Fruit fly (Drosophila melanogaster) whole organism, prepupa: Measurements from ENCODE around the gene Pp2B-14D.

Experiments used
- Blimp-1 ChIP-seq: fragments of 200-800 bp; sonication (Bioruptor generic); optimal IDR thresholded peaks from 3 replicates; lab custom pipeline; 2017; ENCODE audit warnings: missing biosample characterization, missing genetic modification characterization, mild to moderate bottlenecking, moderate library complexity, missing genetic modification reagents
- CG10669 ChIP-seq: fragments of 200-800 bp; sonication (Bioruptor generic); optimal IDR thresholded peaks from 3 replicates; lab custom pipeline; 2018; ENCODE audit warnings: missing biosample characterization, mild to moderate bottlenecking, missing genetic modification characterization, moderate library complexity
- CG11294 ChIP-seq: fragments of 200-800 bp; sonication (Bioruptor generic); IDR thresholded peaks from 2 replicates; pipeline ENCODE4 v1.3.6; 2022; ENCODE audit warnings: missing biosample characterization, missing genetic modification characterization
- CG11762 ChIP-seq: fragments of 200-800 bp; sonication (Bioruptor generic); optimal IDR thresholded peaks from 3 replicates; lab custom pipeline; 2016; ENCODE audit warnings: missing biosample characterization, missing genetic modification characterization; ENCODE audit not compliant: insufficient read depth
- CG11902 ChIP-seq: fragments of 200-800 bp; sonication (Bioruptor generic); optimal IDR thresholded peaks from 3 replicates; lab custom pipeline; 2016; ENCODE audit warnings: missing biosample characterization, missing genetic modification characterization
- CG15336 ChIP-seq: fragments of 200-800 bp; sonication (Bioruptor generic); IDR thresholded peaks from 2 replicates; pipeline ENCODE4 v1.3.6; 2022; ENCODE audit warnings: missing biosample characterization, missing genetic modification characterization
- CG16779 ChIP-seq: fragments of 200-800 bp; sonication (Bioruptor generic); optimal IDR thresholded peaks from 3 replicates; lab custom pipeline; 2017; ENCODE audit warnings: missing biosample characterization, mild to moderate bottlenecking, missing genetic modification characterization
- CG3032 ChIP-seq: fragments of 200-800 bp; optimal IDR thresholded peaks from 2 replicates; lab custom pipeline; 2019; ENCODE audit warnings: missing biosample characterization, mild to moderate bottlenecking, missing genetic modification characterization, moderate library complexity
- CG31627 ChIP-seq: fragments of 200-800 bp; sonication (Bioruptor generic); optimal IDR thresholded peaks from 3 replicates; lab custom pipeline; 2016; ENCODE audit warnings: missing biosample characterization, missing genetic modification characterization
- CG32006 ChIP-seq: fragments of 200-800 bp; sonication (Bioruptor generic); optimal IDR thresholded peaks from 3 replicates; lab custom pipeline; 2017; ENCODE audit warnings: missing biosample characterization, mild to moderate bottlenecking, missing genetic modification characterization
- CG34406 ChIP-seq: fragments of 200-800 bp; sonication (Bioruptor generic); optimal IDR thresholded peaks from 3 replicates; lab custom pipeline; 2016; ENCODE audit warnings: missing biosample characterization, missing genetic modification characterization
- CG3919 ChIP-seq: fragments of 200-800 bp; sonication (Bioruptor generic); optimal IDR thresholded peaks from 3 replicates; lab custom pipeline; 2016; ENCODE audit warnings: missing biosample characterization, missing genetic modification characterization
- CG4318 ChIP-seq: fragments of 200-800 bp; sonication (Bioruptor generic); optimal IDR thresholded peaks from 3 replicates; lab custom pipeline; 2017; ENCODE audit warnings: missing biosample characterization, mild to moderate bottlenecking, missing genetic modification characterization
- CG6163 ChIP-seq: fragments of 200-800 bp; sonication (Bioruptor generic); IDR thresholded peaks from 3 replicates; pipeline ENCODE4 v1.3.6; 2022; ENCODE audit warnings: missing biosample characterization, missing genetic modification characterization
- CG6276 ChIP-seq: fragments of 200-800 bp; sonication (Bioruptor generic); optimal IDR thresholded peaks from 2 replicates; lab custom pipeline; 2017; ENCODE audit warnings: missing biosample characterization, mild to moderate bottlenecking, missing genetic modification characterization
- CG6792 ChIP-seq: fragments of 200-800 bp; sonication (Bioruptor generic); optimal IDR thresholded peaks from 3 replicates; lab custom pipeline; 2016; ENCODE audit warnings: missing biosample characterization, missing genetic modification characterization
- CG6808 ChIP-seq: fragments of 200-800 bp; sonication (Bioruptor generic); optimal IDR thresholded peaks from 3 replicates; lab custom pipeline; 2017; ENCODE audit warnings: missing biosample characterization, missing genetic modification characterization, mild to moderate bottlenecking, moderate library complexity, missing genetic modification reagents
- CG6854 ChIP-seq: fragments of 200-800 bp; sonication (Bioruptor generic); optimal IDR thresholded peaks from 2 replicates; lab custom pipeline; 2017; ENCODE audit warnings: missing biosample characterization, mild to moderate bottlenecking, missing genetic modification characterization
- CG7368 ChIP-seq: fragments of 200-800 bp; sonication (Bioruptor generic); optimal IDR thresholded peaks from 3 replicates; lab custom pipeline; 2016; ENCODE audit warnings: missing biosample characterization, missing genetic modification characterization
- CG8319 ChIP-seq: fragments of 200-800 bp; sonication (Bioruptor generic); optimal IDR thresholded peaks from 3 replicates; lab custom pipeline; 2016; ENCODE audit warnings: missing biosample characterization, missing genetic modification characterization
- CG8632 ChIP-seq: fragments of 200-800 bp; sonication (Bioruptor generic); optimal IDR thresholded peaks from 3 replicates; lab custom pipeline; 2016; ENCODE audit warnings: missing biosample characterization, missing genetic modification characterization
- Eip75B ChIP-seq: fragments of 200-800 bp; sonication (Bioruptor generic); optimal IDR thresholded peaks from 3 replicates; lab custom pipeline; 2016; ENCODE audit warnings: missing biosample characterization, missing genetic modification characterization
- Eip78C ChIP-seq: fragments of 200-800 bp; sonication (Bioruptor generic); peaks from one replicate; lab custom pipeline; 2016; ENCODE audit warnings: missing biosample characterization, missing genetic modification characterization
- Eip93F ChIP-seq: fragments of 200-800 bp; sonication (Bioruptor generic); optimal IDR thresholded peaks from 2 replicates; lab custom pipeline; 2016; ENCODE audit warnings: missing biosample characterization, mild to moderate bottlenecking, missing genetic modification characterization
- Ets96B ChIP-seq: fragments of 200-800 bp; optimal IDR thresholded peaks from 2 replicates; lab custom pipeline; 2019; ENCODE audit warnings: missing biosample characterization, mild to moderate bottlenecking, missing genetic modification characterization, moderate library complexity
- Gug ChIP-seq: fragments of 200-800 bp; sonication (Bioruptor generic); IDR thresholded peaks from 2 replicates; pipeline ENCODE4 v1.3.6; 2022; ENCODE audit warnings: missing biosample characterization, missing genetic modification characterization
- Hr38 ChIP-seq: sonication (Bioruptor generic); optimal IDR thresholded peaks from 2 replicates; lab custom pipeline; 2016; ENCODE audit warnings: missing biosample characterization, missing genetic modification characterization
- Hr39 ChIP-seq: fragments of 200-800 bp; sonication (Bioruptor generic); optimal IDR thresholded peaks from 2 replicates; lab custom pipeline; 2016; ENCODE audit warnings: missing biosample characterization, missing genetic modification characterization
- Hr4 ChIP-seq: fragments of 200-800 bp; sonication (Bioruptor generic); optimal IDR thresholded peaks from 3 replicates; lab custom pipeline; 2016; ENCODE audit warnings: missing biosample characterization, missing genetic modification characterization
- Met ChIP-seq: fragments of 200-800 bp; sonication (Bioruptor generic); optimal IDR thresholded peaks from 3 replicates; lab custom pipeline; 2016; ENCODE audit warnings: missing biosample characterization, missing genetic modification characterization
- OdsH ChIP-seq: fragments of 200-800 bp; sonication (Bioruptor generic); optimal IDR thresholded peaks from 3 replicates; lab custom pipeline; 2016; ENCODE audit warnings: missing biosample characterization, missing genetic modification characterization
- Smox ChIP-seq: fragments of 200-800 bp; sonication (Bioruptor generic); optimal IDR thresholded peaks from 3 replicates; lab custom pipeline; 2016; ENCODE audit warnings: missing biosample characterization, missing genetic modification characterization
- Sox102F ChIP-seq: fragments of 200-800 bp; sonication (Bioruptor generic); optimal IDR thresholded peaks from 2 replicates; lab custom pipeline; 2016; ENCODE audit warnings: missing biosample characterization, mild to moderate bottlenecking, missing genetic modification characterization
- Sox15 ChIP-seq: fragments of 200-800 bp; sonication (Bioruptor generic); optimal IDR thresholded peaks from 3 replicates; lab custom pipeline; 2016; ENCODE audit warnings: missing biosample characterization, missing genetic modification characterization
- achi ChIP-seq: fragments of 200-800 bp; sonication (Bioruptor generic); optimal IDR thresholded peaks from 3 replicates; lab custom pipeline; 2016; ENCODE audit warnings: missing biosample characterization, missing genetic modification characterization
- cyc ChIP-seq: fragments of 200-800 bp; sonication (Bioruptor generic); optimal IDR thresholded peaks from 3 replicates; lab custom pipeline; 2016; ENCODE audit warnings: missing biosample characterization, missing genetic modification characterization
- dac ChIP-seq: fragments of 200-800 bp; sonication (Bioruptor generic); optimal IDR thresholded peaks from 2 replicates; lab custom pipeline; 2017; ENCODE audit warnings: missing biosample characterization, mild to moderate bottlenecking, missing genetic modification characterization
- dsx ChIP-seq: fragments of 200-800 bp; optimal IDR thresholded peaks from 3 replicates; lab custom pipeline; 2019; ENCODE audit warnings: missing biosample characterization, mild to moderate bottlenecking, missing genetic modification characterization, moderate library complexity; ENCODE audit not compliant: poor library complexity, severe bottlenecking
- eg ChIP-seq: fragments of 200-800 bp; sonication (Bioruptor generic); IDR thresholded peaks from 3 replicates; pipeline ENCODE4 v1.3.6; 2022; ENCODE audit warnings: missing biosample characterization, missing genetic modification characterization
- fd59A ChIP-seq: fragments of 200-800 bp; sonication (Bioruptor generic); optimal IDR thresholded peaks from 2 replicates; lab custom pipeline; 2017; ENCODE audit warnings: missing biosample characterization, mild to moderate bottlenecking, missing genetic modification characterization, missing genetic modification reagents
- fd85E ChIP-seq: fragments of 200-800 bp; sonication (Bioruptor generic); optimal IDR thresholded peaks from 3 replicates; lab custom pipeline; 2016; ENCODE audit warnings: missing biosample characterization, missing genetic modification characterization
- fkh ChIP-seq: fragments of 200-800 bp; sonication (Bioruptor generic); optimal IDR thresholded peaks from 3 replicates; lab custom pipeline; 2017; ENCODE audit warnings: missing biosample characterization, mild to moderate bottlenecking, missing genetic modification characterization, moderate library complexity
- lz ChIP-seq: fragments of 200-800 bp; sonication (Bioruptor generic); optimal IDR thresholded peaks from 3 replicates; lab custom pipeline; 2016; ENCODE audit warnings: missing biosample characterization, missing genetic modification characterization
- pdm3 ChIP-seq: fragments of 200-800 bp; sonication (Bioruptor generic); optimal IDR thresholded peaks from 3 replicates; lab custom pipeline; 2016; ENCODE audit warnings: missing biosample characterization, missing genetic modification characterization
- salr ChIP-seq, 2 experiments: fragments of 200-800 bp; sonication (Bioruptor generic); optimal IDR thresholded peaks; 3 replicates each; lab custom pipeline; 2016 to 2018; ENCODE audit warnings: missing biosample characterization in 2 of 2, missing genetic modification characterization in 2 of 2, mild to moderate bottlenecking in 1 of 2
- spab ChIP-seq: fragments of 200-800 bp; sonication (Bioruptor generic); optimal IDR thresholded peaks from 2 replicates; lab custom pipeline; 2017; ENCODE audit warnings: missing biosample characterization, mild to moderate bottlenecking, missing genetic modification characterization, missing genetic modification reagents
- ss ChIP-seq, 2 experiments: fragments of 200-800 bp; sonication (Bioruptor generic); optimal IDR thresholded peaks; 2 replicates in 1 of 2; 3 replicates in 1 of 2; lab custom pipeline; 2017 to 2018; ENCODE audit warnings: mild to moderate bottlenecking in 2 of 2, missing biosample characterization in 2 of 2, missing genetic modification characterization in 2 of 2, moderate library complexity in 1 of 2
- topi ChIP-seq: fragments of 200-800 bp; sonication (Bioruptor generic); optimal IDR thresholded peaks from 3 replicates; lab custom pipeline; 2016; ENCODE audit warnings: missing biosample characterization, missing genetic modification characterization

The Pp2B-14D gene

dm6 chrX:16586178-16586890 is 26.5 kb upstream of the Pp2B-14D start (continued):
- TF ChIP-seq salr (GFP tag; optimal IDR thresholded peaks at IDR 0.05; lab: Kevin White, UChicago) (no peak), cyc (GFP tag; lab: Kevin White, UChicago) (no peak), eg (GFP tag; lab: Robert Waterston, UW) (no peak), Ets96B (tag; lab: Kevin White, UChicago) (no peak), Eip75B (GFP tag; lab: Kevin White, UChicago) (peak; percentile 21), fd59A (peak; percentile 13), CG7368 (GFP tag; lab: Kevin White, UChicago) (no peak), achi (GFP tag; lab: Kevin White, UChicago) (no peak)

- TF ChIP-seq CG6163 (GFP tag; lab: Robert Waterston, UW) (peak; percentile 13; the same call in 1 of the 3 replicates), Met (GFP tag; lab: Kevin White, UChicago) (peak; percentile 42), CG31627 (GFP tag; lab: Kevin White, UChicago) (no peak), spab (GFP tag; lab: Kevin White, UChicago) (no peak), Eip93F (GFP tag; lab: Kevin White, UChicago) (no peak), lz (GFP tag; lab: Kevin White, UChicago) (peak; percentile 17), fkh (GFP tag; lab: Kevin White, UChicago) (no peak), dac (GFP tag; lab: Kevin White, UChicago) (no peak), Hr39 (GFP tag; lab: Kevin White, UChicago) (peak; percentile 3), Smox (peak; percentile 6), Blimp-1 (GFP tag; lab: Kevin White, UChicago) (no peak), CG7368 (GFP tag; lab: Kevin White, UChicago) (no peak), achi (GFP tag; lab: Kevin White, UChicago) (peak; percentile 45), CG6792 (peak; percentile 18), Hr4 (peak; percentile 42), Sox102F (GFP tag; lab: Kevin White, UChicago) (no peak), CG34406 (no peak), CG6276 (no peak), topi (GFP tag; lab: Kevin White, UChicago) (peak; percentile 36), CG32006 (GFP tag; lab: Kevin White, UChicago) (peak; percentile 54), CG4318 (GFP tag; lab: Kevin White, UChicago) (no peak), CG8319 (no peak), Eip75B (GFP tag; lab: Kevin White, UChicago) (peak; percentile 38), dsx (no peak), Sox15 (GFP tag; lab: Kevin White, UChicago) (no peak), pdm3 (peak; percentile 39), Eip78C (peak; percentile 67), CG11902 (GFP tag; lab: Kevin White, UChicago) (no peak), CG15336 (peak; percentile 69), CG11294 (GFP tag; lab: Robert Waterston, UW) (no peak), CG3919 (GFP tag; lab: Kevin White, UChicago) (peak; percentile 35), ss (GFP tag; optimal IDR thresholded peaks at IDR 0.05; lab: Kevin White, UChicago) (no peak), CG16779 (tag; lab: Kevin White, UChicago) (no peak), eg (GFP tag; lab: Robert Waterston, UW) (0 out of 3 replicates have a peak, but pooled peaks have one; percentile 31), CG8632 (GFP tag; lab: Kevin White, UChicago) (peak; percentile 20), CG6808 (GFP tag; lab: Kevin White, UChicago) (no peak), cyc (GFP tag; lab: Kevin White, UChicago) (no peak), Hr38 (no peak), CG10669 (GFP tag; lab: Kevin White, UChicago) (peak; percentile 19), OdsH (GFP tag; lab: Kevin White, UChicago) (no peak), CG3032 (tag; lab: Kevin White, UChicago) (no peak), Gug (GFP tag; lab: Robert Waterston, UW) (no peak), CG11762 (GFP tag; lab: Kevin White, UChicago) (no peak), fd85E (GFP tag; lab: Kevin White, UChicago) (no peak), Ets96B (tag; lab: Kevin White, UChicago) (peak; percentile 36), CG6854 (GFP tag; lab: Kevin White, UChicago) (no peak)
Observed at dm6 chrX:16585569-16585968, 25.8 kb upstream of the Pp2B-14D start.
